Fruit fly (Drosophila melanogaster) whole organism, adult: ENCODE data around the gene CG33285.

Source experiments
- CG11617 ChIP-seq: fragments of 200-800 bp; sonication (Bioruptor generic); optimal IDR thresholded peaks from 2 replicates; lab custom pipeline; 2017; ENCODE audit warnings: mild to moderate bottlenecking, missing biosample characterization, missing genetic modification reagents, missing genetic modification characterization
- CG12768 ChIP-seq: fragments of 200-800 bp; sonication (Bioruptor generic); optimal IDR thresholded peaks from 2 replicates; lab custom pipeline; 2017; ENCODE audit warnings: missing biosample characterization, missing genetic modification characterization, mild to moderate bottlenecking, moderate library complexity, missing genetic modification reagents
- CG14711 ChIP-seq: fragments of 200-800 bp; sonication (Bioruptor generic); optimal IDR thresholded peaks from 2 replicates; lab custom pipeline; 2018; ENCODE audit warnings: missing biosample characterization, mild to moderate bottlenecking, missing genetic modification characterization, moderate library complexity
- CG1620 ChIP-seq: fragments of 200-800 bp; sonication (Bioruptor generic); optimal IDR thresholded peaks from 2 replicates; lab custom pipeline; 2016; ENCODE audit warnings: missing biosample characterization, missing genetic modification characterization
- CG33017 ChIP-seq: fragments of 200-800 bp; sonication (Bioruptor generic); optimal IDR thresholded peaks from 2 replicates; lab custom pipeline; 2018; ENCODE audit warnings: missing biosample characterization, mild to moderate bottlenecking, missing genetic modification characterization, moderate library complexity
- CG5204 ChIP-seq: fragments of 200-800 bp; sonication (Bioruptor generic); optimal IDR thresholded peaks from 2 replicates; lab custom pipeline; 2016; ENCODE audit warnings: missing biosample characterization, missing genetic modification characterization
- CG7045 ChIP-seq: fragments of 200-800 bp; sonication (Bioruptor generic); optimal IDR thresholded peaks from 2 replicates; lab custom pipeline; 2017; ENCODE audit warnings: missing biosample characterization, mild to moderate bottlenecking, missing genetic modification characterization
- CG7101 ChIP-seq: fragments of 200-800 bp; sonication (Bioruptor generic); optimal IDR thresholded peaks from 2 replicates; lab custom pipeline; 2018; ENCODE audit warnings: missing biosample characterization, mild to moderate bottlenecking, missing genetic modification characterization, moderate library complexity
- Clk ChIP-seq: fragments of 200-800 bp; sonication (Bioruptor generic); optimal IDR thresholded peaks from 2 replicates; lab custom pipeline; 2017; ENCODE audit warnings: missing biosample characterization, missing genetic modification characterization
- Crg-1 ChIP-seq: fragments of 200-800 bp; sonication (Bioruptor generic); optimal IDR thresholded peaks from 2 replicates; lab custom pipeline; 2016; ENCODE audit warnings: missing biosample characterization, missing genetic modification characterization
- Hr96 ChIP-seq: fragments of 200-800 bp; sonication (Bioruptor generic); optimal IDR thresholded peaks from 2 replicates; lab custom pipeline; 2016; ENCODE audit warnings: missing biosample characterization, missing genetic modification characterization
- Mnt ChIP-seq: fragments of 200-800 bp; sonication (Bioruptor generic); optimal IDR thresholded peaks from 2 replicates; lab custom pipeline; 2016; ENCODE audit warnings: missing biosample characterization, mild to moderate bottlenecking, missing genetic modification characterization
- bab1 ChIP-seq: fragments of 200-800 bp; sonication (Bioruptor generic); optimal IDR thresholded peaks from 3 replicates; lab custom pipeline; 2019; ENCODE audit warnings: missing biosample characterization, mild to moderate bottlenecking, missing genetic modification characterization, moderate library complexity
- cic ChIP-seq: fragments of 200-800 bp; sonication (Bioruptor generic); optimal IDR thresholded peaks from 2 replicates; lab custom pipeline; 2017; ENCODE audit warnings: missing biosample characterization, mild to moderate bottlenecking, missing genetic modification characterization, moderate library complexity
- cnc ChIP-seq, 2 experiments: fragments of >200 bp; optimal IDR thresholded peaks; 2 replicates each; lab custom pipeline; 2017
- kay ChIP-seq: fragments of 200-800 bp; sonication (Bioruptor generic); peaks from one replicate; lab custom pipeline; 2016; ENCODE audit warnings: missing biosample characterization, missing genetic modification characterization, borderline replicate concordance
- ovo ChIP-seq: fragments of 200-800 bp; sonication (Bioruptor generic); optimal IDR thresholded peaks from 2 replicates; lab custom pipeline; 2016; ENCODE audit warnings: missing biosample characterization, missing genetic modification characterization
- pad ChIP-seq: fragments of 200-800 bp; sonication (Bioruptor generic); optimal IDR thresholded peaks from 3 replicates; lab custom pipeline; 2017; ENCODE audit warnings: missing biosample characterization, missing genetic modification characterization, mild to moderate bottlenecking, moderate library complexity, missing genetic modification reagents
- tj ChIP-seq: fragments of 200-800 bp; sonication (Bioruptor generic); optimal IDR thresholded peaks from 3 replicates; lab custom pipeline; 2017; ENCODE audit warnings: missing biosample characterization, mild to moderate bottlenecking, missing genetic modification characterization, moderate library complexity
- toe ChIP-seq: fragments of 200-800 bp; sonication (Bioruptor generic); optimal IDR thresholded peaks from 2 replicates; lab custom pipeline; 2016; ENCODE audit warnings: missing biosample characterization, missing genetic modification characterization

Gene CG33285

DNA sequence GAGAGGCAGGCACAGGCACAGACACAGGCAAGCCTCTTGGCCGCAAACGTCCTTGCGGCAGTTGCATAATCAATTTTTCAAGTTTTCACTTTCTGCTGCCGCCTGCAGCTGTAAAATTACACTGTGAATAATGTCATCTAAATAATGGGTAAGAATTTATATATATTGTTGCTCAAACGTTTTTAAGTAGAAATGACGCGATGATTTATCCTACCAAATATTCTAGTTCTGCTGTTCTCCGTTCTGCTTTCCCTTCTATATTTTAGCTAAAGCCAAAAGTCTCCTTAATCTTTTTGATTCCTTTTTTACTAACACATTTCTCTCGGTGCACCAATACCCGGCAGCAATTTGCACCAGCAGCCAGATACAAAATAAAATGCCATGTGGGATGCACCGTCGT is 8.4 kb downstream of the CG33285 start:
- TF ChIP-seq CG11617 (GFP tag; lab: Kevin White, UChicago) (no peak), CG7101 (tag; lab: Kevin White, UChicago) (no peak), CG5204 (GFP tag; lab: Kevin White, UChicago) (peak; percentile 49), toe (GFP tag; lab: Kevin White, UChicago) (peak; percentile 5), Crg-1 (no peak), Clk (GFP tag; lab: Kevin White, UChicago) (no peak), Hr96 (GFP tag; lab: Kevin White, UChicago) (no peak)

DNA sequence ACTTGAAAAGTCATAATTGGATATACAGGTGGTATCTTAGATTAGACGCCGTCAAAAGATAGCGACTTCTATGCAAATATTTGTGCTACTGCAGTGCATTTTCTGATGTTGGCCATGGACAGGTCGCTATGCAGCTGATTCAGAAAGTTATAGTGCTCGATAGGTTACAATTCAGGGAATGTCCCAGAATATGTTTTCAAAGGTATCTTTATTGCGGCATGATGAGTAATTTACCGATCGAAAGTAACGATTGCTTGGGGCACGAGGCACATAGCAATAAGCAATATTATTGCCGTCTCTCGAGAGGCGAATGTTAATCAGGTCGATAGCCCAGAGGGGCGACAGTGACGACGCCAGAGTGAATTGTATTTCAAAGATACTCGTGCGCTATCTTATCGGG is 18.7 kb downstream of the CG33285 start:
- TF ChIP-seq CG12768 (peak; percentile 20), CG11617 (GFP tag; lab: Kevin White, UChicago) (peak; percentile 22), CG7045 (GFP tag; lab: Kevin White, UChicago) (no peak)

DNA sequence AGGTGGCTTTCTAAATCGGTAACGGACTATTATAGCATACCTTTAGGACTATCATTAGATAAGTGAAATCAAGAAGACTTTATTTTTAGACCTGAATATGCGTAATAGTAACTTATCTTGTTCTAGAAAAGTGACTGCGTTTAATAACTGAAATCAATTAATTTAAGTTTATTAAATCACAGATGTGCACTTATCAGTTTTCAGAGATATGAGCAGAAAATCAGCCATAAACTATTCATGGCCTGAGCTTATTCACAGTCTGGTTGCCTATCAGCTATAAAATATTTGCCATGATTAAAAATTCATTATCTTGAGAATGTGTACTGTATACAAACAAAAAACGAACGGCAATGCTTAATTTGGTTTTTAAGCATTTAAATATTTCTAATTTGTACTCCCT is 19.3 kb downstream of the CG33285 start:
- TF ChIP-seq kay: no peak
- TF ChIP-seq CG11617 (GFP tag; lab: Kevin White, UChicago): no peak
- no peak for TF ChIP-seq CG14711 (tag; lab: Kevin White, UChicago)
- no peak for TF ChIP-seq CG33017 (tag; lab: Kevin White, UChicago)
- no peak for TF ChIP-seq tj (GFP tag; lab: Kevin White, UChicago)
- no peak for TF ChIP-seq Hr96 (GFP tag; lab: Kevin White, UChicago)
- TF ChIP-seq CG5204 (GFP tag; lab: Kevin White, UChicago): no peak
- TF ChIP-seq ovo (GFP tag; lab: Kevin White, UChicago): no peak
- TF ChIP-seq cnc (optimal IDR thresholded peaks at IDR 0.05; lab: Kevin White, UChicago): no peak
- TF ChIP-seq toe (GFP tag; lab: Kevin White, UChicago): no peak
- no peak for TF ChIP-seq cic
- no peak for TF ChIP-seq CG1620 (GFP tag; lab: Kevin White, UChicago)
- TF ChIP-seq bab1 (GFP tag; lab: Kevin White, UChicago): no peak

DNA sequence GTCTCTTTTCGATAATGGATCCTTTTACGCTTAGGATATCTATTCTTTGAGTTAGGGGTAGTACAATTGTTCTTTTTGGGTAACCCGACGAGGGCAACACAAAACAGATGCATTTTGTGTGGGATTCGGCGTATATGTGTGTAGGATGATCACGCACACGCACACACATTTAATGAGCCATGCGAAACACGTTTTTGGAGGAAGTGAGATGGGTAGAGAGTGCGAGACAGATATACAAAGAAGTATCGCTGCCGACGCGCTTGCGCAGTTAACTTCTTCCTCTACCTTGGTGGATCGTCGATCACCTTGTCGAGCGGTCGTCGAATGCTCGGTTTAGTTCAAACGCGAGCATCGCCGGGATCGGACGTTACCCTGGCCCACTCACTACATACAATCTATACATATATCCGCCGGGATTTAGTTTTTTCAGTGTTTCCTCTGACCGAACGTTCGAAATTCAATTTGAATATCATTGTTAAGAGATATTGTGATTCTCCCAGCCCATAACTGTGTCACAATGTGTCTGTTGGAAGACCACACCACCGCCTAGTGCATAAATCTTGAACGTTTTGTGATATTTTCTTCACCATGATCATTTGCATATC is 21.1 kb downstream of the CG33285 start:
- TF ChIP-seq CG7045 (GFP tag; lab: Kevin White, UChicago) (no peak), CG1620 (GFP tag; lab: Kevin White, UChicago) (no peak), Crg-1 (no peak), cnc (optimal IDR thresholded peaks at IDR 0.05; lab: Kevin White, UChicago) (no peak), Hr96 (GFP tag; lab: Kevin White, UChicago) (no peak), CG11617 (GFP tag; lab: Kevin White, UChicago) (no peak), pad (GFP tag; lab: Kevin White, UChicago) (no peak), bab1 (GFP tag; lab: Kevin White, UChicago) (no peak), Mnt (GFP tag; lab: Kevin White, UChicago) (no peak), CG33017 (tag; lab: Kevin White, UChicago) (no peak), cic (no peak), CG14711 (tag; lab: Kevin White, UChicago) (no peak), CG7101 (tag; lab: Kevin White, UChicago) (no peak), Clk (GFP tag; lab: Kevin White, UChicago) (no peak), CG12768 (no peak), tj (GFP tag; lab: Kevin White, UChicago) (no peak), toe (GFP tag; lab: Kevin White, UChicago) (no peak)

DNA sequence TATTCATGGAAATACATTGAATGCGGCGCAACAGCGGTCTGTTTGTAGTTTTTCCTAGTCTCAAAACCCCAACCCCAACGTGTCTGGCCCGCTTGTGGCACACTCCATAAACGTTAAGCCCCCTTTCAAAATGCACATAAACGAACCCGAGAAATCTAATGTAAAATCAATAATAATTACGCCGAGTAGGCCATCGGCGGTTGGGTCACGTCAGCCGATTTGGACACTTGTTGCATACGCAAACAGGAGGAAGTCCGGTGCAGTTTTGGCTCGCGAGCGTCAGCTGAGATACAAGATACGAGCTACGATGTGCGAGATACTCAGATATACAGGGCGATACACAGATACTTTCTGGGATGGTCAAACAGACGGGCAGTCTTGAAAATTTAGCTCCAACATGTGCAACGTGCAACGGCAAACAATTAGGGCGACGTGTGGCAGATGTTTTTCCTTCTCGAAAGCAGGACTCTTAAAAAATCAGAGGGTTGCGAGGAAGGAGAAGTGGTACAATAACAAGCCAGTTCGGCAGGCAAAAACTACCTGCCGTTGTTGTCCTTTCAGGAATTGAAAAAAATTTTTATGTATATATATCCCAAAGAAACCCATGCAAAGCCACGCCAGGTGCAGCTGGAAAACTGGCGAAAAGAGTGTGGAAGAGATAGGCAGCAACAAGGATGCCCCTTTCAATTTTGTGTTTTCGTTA is 22.4 kb downstream of the CG33285 start:
- no peak for TF ChIP-seq Clk (GFP tag; lab: Kevin White, UChicago)
- TF ChIP-seq CG12768: no peak
- TF ChIP-seq CG1620 (GFP tag; lab: Kevin White, UChicago): no peak
- TF ChIP-seq Hr96 (GFP tag; lab: Kevin White, UChicago): no peak
- TF ChIP-seq CG33017 (tag; lab: Kevin White, UChicago): no peak
- TF ChIP-seq kay: no peak
- no peak for TF ChIP-seq CG5204 (GFP tag; lab: Kevin White, UChicago)
- TF ChIP-seq CG14711 (tag; lab: Kevin White, UChicago): no peak
- no peak for TF ChIP-seq cnc (optimal IDR thresholded peaks at IDR 0.05; lab: Kevin White, UChicago)
- TF ChIP-seq cic: no peak
- no peak for TF ChIP-seq CG7101 (tag; lab: Kevin White, UChicago)
- TF ChIP-seq CG11617 (GFP tag; lab: Kevin White, UChicago): no peak
- no peak for TF ChIP-seq ovo (GFP tag; lab: Kevin White, UChicago)
- no peak for TF ChIP-seq Mnt (GFP tag; lab: Kevin White, UChicago)
- TF ChIP-seq CG7045 (GFP tag; lab: Kevin White, UChicago): no peak
- TF ChIP-seq toe (GFP tag; lab: Kevin White, UChicago): no peak
- no peak for TF ChIP-seq Crg-1
- no peak for TF ChIP-seq pad (GFP tag; lab: Kevin White, UChicago)
- TF ChIP-seq bab1 (GFP tag; lab: Kevin White, UChicago): no peak
- no peak for TF ChIP-seq tj (GFP tag; lab: Kevin White, UChicago)
